Worm (Caenorhabditis elegans) whole organism, young adult: ENCODE data around the gene unc-62.

Experiments used
- akir-1 ChIP-seq: fragments of 200-800 bp; sonication (Bioruptor generic); optimal IDR thresholded peaks from 2 replicates; lab custom pipeline; 2018; ENCODE audit warnings: mild to moderate bottlenecking, missing genetic modification characterization, moderate library complexity, missing compliant biosample characterization
- aptf-2 ChIP-seq: fragments of 200-800 bp; sonication (Bioruptor generic); conservative IDR thresholded peaks from 2 replicates; pipeline ENCODE4 v1.3.6; 2022; ENCODE audit warnings: missing genetic modification reagents, missing genetic modification characterization, missing compliant biosample characterization
- atf-7 ChIP-seq: sonication (generic microtip); optimal IDR thresholded peaks from 2 replicates; lab custom pipeline; 2017; ENCODE audit warnings: mild to moderate bottlenecking, missing genetic modification characterization, missing compliant biosample characterization
- dpff-1 ChIP-seq: sonication (generic microtip); optimal IDR thresholded peaks from 2 replicates; lab custom pipeline; 2017; ENCODE audit warnings: mild to moderate bottlenecking, missing genetic modification characterization, missing compliant biosample characterization
- nhr-27 ChIP-seq: fragments of 200-800 bp; sonication (Bioruptor generic); optimal IDR thresholded peaks from 2 replicates; lab custom pipeline; 2018; ENCODE audit warnings: mild to moderate bottlenecking, missing genetic modification characterization, moderate library complexity, missing compliant biosample characterization
- pha-4 ChIP-seq: fragments of 150-350 bp; sonication (generic microtip); optimal IDR thresholded peaks from 2 replicates; lab custom pipeline; 2014; ENCODE audit warnings: missing biosample characterization, missing genetic modification reagents, missing genetic modification characterization
- unc-62 ChIP-seq: fragments of 150-350 bp; optimal IDR thresholded peaks from 2 replicates; lab custom pipeline; 2014; ENCODE audit warnings: missing biosample characterization, missing genetic modification reagents, missing genetic modification characterization

DNA sequence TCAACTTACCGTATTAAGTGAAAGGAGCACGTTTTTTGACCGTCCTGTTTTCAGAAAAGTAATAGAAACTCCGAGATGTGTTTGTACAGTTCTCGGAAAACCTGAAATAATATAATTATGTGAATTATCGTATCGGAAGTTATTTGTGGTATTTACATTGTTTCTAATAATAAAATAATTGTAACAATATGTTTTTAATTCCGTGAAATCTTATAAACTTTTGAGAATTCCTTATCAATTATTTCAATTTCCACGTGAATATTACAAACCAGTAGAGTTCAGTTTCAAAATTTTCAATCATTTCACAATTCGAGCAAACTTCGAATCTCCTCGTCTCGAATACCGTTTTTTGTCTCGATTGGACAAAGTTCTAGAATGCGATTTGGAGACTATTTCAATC, 26.2 kb upstream of the unc-62 start, which contains the start of gene T08H10.3:
- TF ChIP-seq nhr-27 (no peak), atf-7 (no peak), unc-62 (GFP tag; lab: Kevin White, UChicago) (no peak), akir-1 (no peak), dpff-1 (no peak), aptf-2 (GFP tag; lab: Robert Waterston, UW) (no peak), pha-4 (tag; lab: Kevin White, UChicago) (no peak)
